Worm (Caenorhabditis elegans) whole organism, L2 larva: ENCODE measurements around the gene H03G16.7.

Experiments
- C34F6.9 ChIP-seq: fragments of 150-350 bp; optimal IDR thresholded peaks from 2 replicates; lab custom pipeline; 2014; ENCODE audit warnings: missing biosample characterization, missing genetic modification characterization
- F13H6.1 ChIP-seq: sonication (generic microtip); optimal IDR thresholded peaks from 2 replicates; lab custom pipeline; 2016; ENCODE audit warnings: missing genetic modification characterization, missing compliant biosample characterization
- R02D3.7 ChIP-seq: fragments of 150-350 bp; optimal IDR thresholded peaks from 2 replicates; lab custom pipeline; 2014; ENCODE audit warnings: missing biosample characterization, missing genetic modification characterization
- Y55F3AM.14 ChIP-seq: fragments of 200-800 bp; sonication (Bioruptor generic); optimal IDR thresholded peaks from 2 replicates; lab custom pipeline; 2018; ENCODE audit warnings: mild to moderate bottlenecking, missing genetic modification characterization, missing compliant biosample characterization
- ZK546.5 ChIP-seq: sonication (generic microtip); optimal IDR thresholded peaks from 2 replicates; lab custom pipeline; 2017; ENCODE audit warnings: missing biosample characterization, missing genetic modification characterization
- alr-1 ChIP-seq: fragments of 150-350 bp; optimal IDR thresholded peaks from 2 replicates; lab custom pipeline; 2014; ENCODE audit warnings: missing biosample characterization, missing genetic modification characterization
- aly-2 ChIP-seq: fragments of 150-350 bp; optimal IDR thresholded peaks from 2 replicates; lab custom pipeline; 2014; ENCODE audit warnings: missing biosample characterization, missing genetic modification characterization
- ama-1 ChIP-seq: fragments of 150-350 bp; optimal IDR thresholded peaks from 2 replicates; lab custom pipeline; 2018; ENCODE audit warnings: inconsistent platforms
- blmp-1 ChIP-seq: sonication (generic microtip); optimal IDR thresholded peaks from 2 replicates; lab custom pipeline; 2017; ENCODE audit warnings: missing genetic modification characterization, mild to moderate bottlenecking, missing compliant biosample characterization, antibody characterized with exemption, moderate library complexity; ENCODE audit not compliant: insufficient read depth
- ceh-82 ChIP-seq: fragments of 150-350 bp; optimal IDR thresholded peaks from 2 replicates; lab custom pipeline; 2014; ENCODE audit warnings: missing biosample characterization, missing genetic modification characterization
- crh-2 ChIP-seq: sonication (generic microtip); optimal IDR thresholded peaks from 2 replicates; lab custom pipeline; 2017; ENCODE audit warnings: missing biosample characterization, missing genetic modification characterization
- dmd-4 ChIP-seq: sonication (generic microtip); optimal IDR thresholded peaks from 2 replicates; lab custom pipeline; 2017; ENCODE audit warnings: missing biosample characterization, missing genetic modification characterization
- egl-27 ChIP-seq: sonication (generic microtip); optimal IDR thresholded peaks from 3 replicates; lab custom pipeline; 2017; ENCODE audit warnings: missing biosample characterization, missing genetic modification reagents, missing genetic modification characterization
- elt-1 ChIP-seq: fragments of 150-350 bp; optimal IDR thresholded peaks from 2 replicates; lab custom pipeline; 2014; ENCODE audit warnings: missing biosample characterization, missing genetic modification characterization
- elt-3 ChIP-seq: sonication (generic microtip); optimal IDR thresholded peaks from 2 replicates; lab custom pipeline; 2017; ENCODE audit warnings: missing biosample characterization, missing genetic modification characterization
- fos-1 ChIP-seq: fragments of 150-350 bp; optimal IDR thresholded peaks from 2 replicates; lab custom pipeline; 2014; ENCODE audit warnings: missing biosample characterization, missing genetic modification characterization
- lin-11 ChIP-seq: fragments of 150-350 bp; sonication (generic microtip); optimal IDR thresholded peaks from 2 replicates; lab custom pipeline; 2014; ENCODE audit warnings: missing biosample characterization, missing genetic modification characterization, inconsistent platforms, mixed read lengths
- lsy-2 ChIP-seq, 2 experiments: fragments of 150-350 bp in 1 of 2; sonication (generic microtip) in 1 of 2; optimal IDR thresholded peaks; 2 replicates each; lab custom pipeline; 2014 to 2017; ENCODE audit warnings: missing biosample characterization in 2 of 2, missing genetic modification characterization in 2 of 2
- mab-5 ChIP-seq: fragments of 150-350 bp; optimal IDR thresholded peaks from 2 replicates; lab custom pipeline; 2014; ENCODE audit warnings: missing biosample characterization, missing genetic modification characterization
- mbf-1 ChIP-seq: sonication (generic microtip); optimal IDR thresholded peaks from 2 replicates; lab custom pipeline; 2017; ENCODE audit warnings: missing biosample characterization, missing genetic modification characterization
- mdl-1 ChIP-seq, 2 experiments: fragments of 150-350 bp in 1 of 2; sonication (generic microtip) in 1 of 2; optimal IDR thresholded peaks; 2 replicates each; lab custom pipeline; 2017; ENCODE audit warnings: missing biosample characterization in 2 of 2, missing genetic modification characterization in 2 of 2
- nhr-10 ChIP-seq: sonication (generic microtip); optimal IDR thresholded peaks from 2 replicates; lab custom pipeline; 2017; ENCODE audit warnings: missing biosample characterization, missing genetic modification characterization
- nhr-11 ChIP-seq: fragments of 150-350 bp; optimal IDR thresholded peaks from 2 replicates; lab custom pipeline; 2014; ENCODE audit warnings: missing biosample characterization, missing genetic modification characterization
- nhr-12 ChIP-seq: fragments of 150-350 bp; optimal IDR thresholded peaks from 2 replicates; lab custom pipeline; 2014; ENCODE audit warnings: missing biosample characterization, missing genetic modification characterization
- nhr-129 ChIP-seq: fragments of 150-350 bp; optimal IDR thresholded peaks from 2 replicates; lab custom pipeline; 2014; ENCODE audit warnings: missing biosample characterization, missing genetic modification characterization
- nhr-21 ChIP-seq: fragments of 150-350 bp; optimal IDR thresholded peaks from 2 replicates; lab custom pipeline; 2014; ENCODE audit warnings: missing biosample characterization, missing genetic modification characterization
- nhr-23 ChIP-seq: fragments of 150-350 bp; optimal IDR thresholded peaks from 2 replicates; lab custom pipeline; 2014; ENCODE audit warnings: missing biosample characterization, missing genetic modification reagents, missing genetic modification characterization
- nhr-6 ChIP-seq: fragments of 150-350 bp; optimal IDR thresholded peaks from 2 replicates; lab custom pipeline; 2014; ENCODE audit warnings: missing biosample characterization, missing genetic modification characterization
- nhr-77 ChIP-seq: fragments of 150-350 bp; optimal IDR thresholded peaks from 2 replicates; lab custom pipeline; 2014; ENCODE audit warnings: missing biosample characterization, missing genetic modification characterization
- peb-1 ChIP-seq: fragments of 150-350 bp; optimal IDR thresholded peaks from 2 replicates; lab custom pipeline; 2014; ENCODE audit warnings: missing biosample characterization, missing genetic modification characterization
- skn-1 ChIP-seq: sonication (generic microtip); optimal IDR thresholded peaks from 2 replicates; lab custom pipeline; 2017; ENCODE audit warnings: missing biosample characterization, missing genetic modification characterization
- sma-3 ChIP-seq: sonication (generic microtip); optimal IDR thresholded peaks from 2 replicates; lab custom pipeline; 2016; ENCODE audit warnings: missing genetic modification reagents, missing genetic modification characterization, missing compliant biosample characterization
- unc-55 ChIP-seq: fragments of 150-350 bp; sonication (generic microtip); optimal IDR thresholded peaks from 3 replicates; lab custom pipeline; 2014; ENCODE audit warnings: missing biosample characterization, missing genetic modification reagents, missing genetic modification characterization
- ztf-1 ChIP-seq: fragments of 200-800 bp; sonication (Bioruptor generic); conservative IDR thresholded peaks from 2 replicates; pipeline ENCODE4 v1.3.6; 2022; ENCODE audit warnings: missing genetic modification characterization, missing compliant biosample characterization
- ztf-11 ChIP-seq: sonication (generic microtip); optimal IDR thresholded peaks from 2 replicates; lab custom pipeline; 2017; ENCODE audit warnings: missing biosample characterization, missing genetic modification characterization
- ztf-4 ChIP-seq: fragments of 150-350 bp; optimal IDR thresholded peaks from 2 replicates; lab custom pipeline; 2014; ENCODE audit warnings: missing biosample characterization, missing genetic modification characterization

Gene H03G16.7

DNA sequence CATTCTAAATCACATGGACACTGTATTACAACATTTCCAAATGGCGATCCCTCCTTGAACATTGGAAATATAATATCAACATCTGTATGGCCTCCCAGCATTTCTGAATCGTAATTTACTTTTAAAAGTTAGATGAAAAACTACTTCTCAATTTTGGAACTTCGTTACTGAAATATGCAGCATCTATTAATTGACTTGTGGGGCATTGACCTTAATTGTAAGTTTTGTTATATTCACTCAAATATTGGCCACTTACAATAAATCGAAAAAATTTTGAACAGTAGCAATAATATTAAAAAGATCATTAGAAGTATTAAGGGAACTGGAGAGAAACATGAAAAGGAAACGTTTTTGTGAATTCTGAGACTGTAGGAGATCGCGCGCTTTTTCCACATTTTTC, 13.4 kb upstream of the H03G16.7 start, which contains the start of gene mam-6:
mam-6 (minus strand) TSS at position 101 of the 400 bp plus-strand sequence.
- TF ChIP-seq ztf-1 (GFP tag; lab: Robert Waterston, UW) (no peak), ceh-82 (tag; lab: Kevin White, UChicago) (no peak), nhr-23 (tag; lab: Kevin White, UChicago) (no peak), lsy-2 (tag; optimal IDR thresholded peaks at IDR 0.05; lab: Kevin White, UChicago) (no peak), nhr-11 (tag; lab: Kevin White, UChicago) (no peak), F13H6.1 (tag; lab: Kevin White, UChicago) (no peak), alr-1 (tag; lab: Kevin White, UChicago) (no peak), sma-3 (GFP tag; lab: Kevin White, UChicago) (no peak), R02D3.7 (tag; lab: Kevin White, UChicago) (no peak), Y55F3AM.14 (GFP tag; lab: Kevin White, UChicago) (no peak), skn-1 (no peak), mab-5 (tag; lab: Kevin White, UChicago) (no peak)

DNA sequence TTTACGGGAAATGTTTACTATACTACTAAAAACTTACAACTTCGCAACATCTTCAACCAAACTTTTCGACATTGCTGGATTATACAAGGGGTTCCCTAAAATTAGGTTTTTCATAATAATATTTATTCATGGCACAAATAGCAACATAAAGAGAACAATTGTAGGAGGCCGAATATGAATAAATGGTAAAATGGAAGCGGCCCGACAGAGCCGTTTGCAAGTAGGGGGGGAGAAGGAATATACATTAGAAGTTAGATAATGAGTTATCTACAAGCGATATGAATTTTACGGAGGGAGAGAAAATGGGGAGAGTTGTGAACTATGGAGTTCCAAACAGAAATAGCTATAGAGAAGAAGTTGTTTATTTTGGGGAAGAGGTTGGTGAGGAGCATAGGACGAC, 4.5 kb upstream of the H03G16.7 start, which contains the start of gene fbxa-96:
fbxa-96 (minus strand) TSS at position 101 of the 400 bp plus-strand sequence.
- no peak for TF ChIP-seq skn-1
- TF ChIP-seq ztf-1 (GFP tag; lab: Robert Waterston, UW), result no peak
- TF ChIP-seq egl-27 (tag; lab: Kevin White, UChicago), result no peak
- TF ChIP-seq blmp-1, result no peak
- TF ChIP-seq unc-55 (GFP tag; lab: Kevin White, UChicago), result no peak
- no peak for TF ChIP-seq nhr-12 (tag; lab: Kevin White, UChicago)
- no peak for TF ChIP-seq nhr-129
- no peak for TF ChIP-seq R02D3.7 (tag; lab: Kevin White, UChicago)

DNA sequence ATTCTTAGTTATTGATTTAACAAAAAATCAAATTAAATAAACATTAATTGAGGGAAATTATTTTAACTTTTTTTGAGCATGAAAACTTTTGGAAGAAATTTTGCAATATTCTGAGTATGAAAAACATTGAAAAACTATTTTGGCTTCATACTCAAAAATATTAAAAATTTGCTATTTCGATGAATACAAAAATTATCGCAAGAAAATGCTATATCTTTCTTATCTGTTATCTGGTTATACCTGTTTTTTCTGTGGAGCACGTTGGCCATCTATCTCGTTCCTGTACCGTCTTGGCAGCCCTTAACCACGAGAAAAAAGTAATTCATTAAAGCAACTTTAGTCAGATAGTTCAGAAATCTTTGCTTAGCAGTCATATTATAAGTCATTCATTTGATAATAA, 2.1 kb upstream of the H03G16.7 start:
- TF ChIP-seq fos-1 (tag; lab: Kevin White, UChicago) (no peak), C34F6.9 (tag; lab: Kevin White, UChicago) (no peak), ceh-82 (tag; lab: Kevin White, UChicago) (no peak), aly-2 (tag; lab: Kevin White, UChicago) (no peak), peb-1 (tag; lab: Kevin White, UChicago) (no peak), elt-1 (tag; lab: Kevin White, UChicago) (no peak), nhr-12 (tag; lab: Kevin White, UChicago) (no peak), nhr-21 (no peak), blmp-1 (no peak), Y55F3AM.14 (GFP tag; lab: Kevin White, UChicago) (no peak), ZK546.5 (tag; lab: Kevin White, UChicago) (no peak), ztf-11 (tag; lab: Kevin White, UChicago) (no peak), nhr-11 (tag; lab: Kevin White, UChicago) (no peak), nhr-77 (no peak), ama-1 (lab: Kevin White, UChicago) (no peak), nhr-10 (tag; lab: Kevin White, UChicago) (no peak), mbf-1 (tag; lab: Kevin White, UChicago) (no peak), ztf-1 (GFP tag; lab: Robert Waterston, UW) (no peak), crh-2 (no peak), mdl-1 (tag; optimal IDR thresholded peaks at IDR 0.05; lab: Kevin White, UChicago) (no peak)

DNA sequence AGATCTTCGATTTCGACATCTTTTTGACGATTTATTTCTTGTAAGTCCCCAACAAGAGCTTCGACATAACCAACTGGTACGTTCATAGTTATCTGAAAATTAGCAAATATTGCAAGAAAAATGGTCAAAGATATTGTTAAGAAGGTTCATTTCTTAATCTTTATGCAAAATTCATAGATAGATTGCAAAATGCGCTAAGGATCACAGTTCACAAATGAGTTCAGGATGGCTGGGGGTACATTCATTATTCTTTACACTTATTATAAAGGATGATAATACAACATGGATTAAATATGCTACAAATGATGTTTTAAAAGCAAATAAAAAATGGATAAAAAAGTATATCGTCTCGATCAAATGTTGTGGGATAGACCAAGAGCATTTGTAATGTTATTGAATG, 923 bp upstream of the H03G16.7 start, which contains the start of gene H03G16.5:
H03G16.5 (minus strand) TSS at position 101 of the 400 bp plus-strand sequence.
- TF ChIP-seq aly-2 (tag; lab: Kevin White, UChicago), result no peak
- TF ChIP-seq C34F6.9 (tag; lab: Kevin White, UChicago), result no peak

DNA sequence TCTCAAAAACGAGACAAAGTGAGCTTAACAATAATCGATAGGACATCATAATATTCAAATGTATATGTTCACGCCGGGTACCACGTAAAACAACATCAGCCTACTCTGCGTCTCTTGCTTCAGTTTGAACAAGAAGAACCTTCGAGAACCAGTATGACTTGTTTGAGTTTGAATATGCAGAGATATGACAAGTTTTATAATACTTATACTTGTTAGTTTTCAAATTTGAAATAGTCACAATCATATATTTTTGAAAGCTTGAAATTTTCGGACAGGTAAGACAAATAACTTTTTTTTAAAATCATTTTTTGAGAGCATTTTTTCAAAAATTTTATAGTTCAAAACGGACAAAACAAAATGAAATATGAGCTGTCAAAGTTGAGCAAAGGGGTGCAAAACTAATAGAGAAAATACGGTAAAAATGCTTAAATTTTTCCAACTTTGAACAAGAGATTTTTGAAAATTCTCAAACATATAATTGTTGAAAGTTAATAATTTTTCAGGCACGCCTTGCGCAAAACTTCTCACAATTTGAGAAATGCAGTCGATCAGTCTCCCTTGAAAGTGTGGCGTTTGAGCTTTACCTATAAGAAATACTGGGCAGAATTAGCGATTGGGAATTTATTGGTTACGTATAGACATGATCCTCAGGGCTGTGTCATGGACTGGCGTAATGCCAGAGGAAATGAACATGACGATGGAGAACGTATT, 2.4 kb downstream of the H03G16.7 start, which contains the start of gene H03G16.1:
H03G16.1 (plus strand) TSS at position 661 of the 711 bp plus-strand sequence.
- TF ChIP-seq elt-3, result no peak
- no peak for TF ChIP-seq ceh-82 (tag; lab: Kevin White, UChicago)
- no peak for TF ChIP-seq nhr-6 (tag; lab: Kevin White, UChicago)
- TF ChIP-seq lin-11 (tag; lab: Kevin White, UChicago), result no peak
- no peak for TF ChIP-seq dmd-4 (tag; lab: Kevin White, UChicago)
- TF ChIP-seq skn-1, result no peak
- TF ChIP-seq nhr-12 (tag; lab: Kevin White, UChicago), result no peak
- TF ChIP-seq ztf-4 (tag; lab: Kevin White, UChicago), result no peak
- TF ChIP-seq elt-1 (tag; lab: Kevin White, UChicago), result no peak
- TF ChIP-seq mdl-1 (tag; optimal IDR thresholded peaks at IDR 0.05; lab: Kevin White, UChicago), result no peak
- no peak for TF ChIP-seq nhr-77
- no peak for TF ChIP-seq peb-1 (tag; lab: Kevin White, UChicago)
- no peak for TF ChIP-seq nhr-129
- no peak for TF ChIP-seq crh-2
- no peak for TF ChIP-seq ztf-11 (tag; lab: Kevin White, UChicago)
- TF ChIP-seq, all 48 proteins: peak for 0
